Worm (Caenorhabditis elegans) whole organism, late embryonic: ENCODE data around the gene M03F8.7.
A peak's percentile ranks its signal among the peaks of the same experiment; 100 is the strongest.

Experiments used
- C08G9.2 ChIP-seq: sonication (generic microtip); optimal IDR thresholded peaks from 2 replicates; lab custom pipeline; 2016; ENCODE audit warnings: mild to moderate bottlenecking, missing genetic modification characterization, moderate library complexity, missing compliant biosample characterization
- C38D4.7 ChIP-seq: fragments of 200-800 bp; sonication (Bioruptor generic); optimal IDR thresholded peaks from 2 replicates; lab custom pipeline; 2018; ENCODE audit warnings: mild to moderate bottlenecking, missing genetic modification characterization, moderate library complexity, missing compliant biosample characterization
- F13H6.1 ChIP-seq: sonication (generic microtip); optimal IDR thresholded peaks from 2 replicates; lab custom pipeline; 2016; ENCODE audit warnings: missing genetic modification characterization, missing compliant biosample characterization
- ama-1 ChIP-seq: fragments of 150-350 bp; optimal IDR thresholded peaks from 2 replicates; lab custom pipeline; 2014
- ceh-19 ChIP-seq: fragments of 200-800 bp; sonication (Bioruptor generic); optimal IDR thresholded peaks from 2 replicates; lab custom pipeline; 2018; ENCODE audit warnings: mild to moderate bottlenecking, missing genetic modification characterization, missing compliant biosample characterization
- ceh-2 ChIP-seq: sonication (generic microtip); optimal IDR thresholded peaks from 2 replicates; lab custom pipeline; 2016; ENCODE audit warnings: missing genotype, missing genetic modification characterization, missing compliant biosample characterization
- ceh-22 ChIP-seq: sonication (generic microtip); optimal IDR thresholded peaks from 2 replicates; lab custom pipeline; 2017; ENCODE audit warnings: missing biosample characterization, missing genetic modification characterization
- ceh-24 ChIP-seq: sonication (generic microtip); optimal IDR thresholded peaks from 2 replicates; lab custom pipeline; 2016; ENCODE audit warnings: mild to moderate bottlenecking, missing genetic modification characterization, missing compliant biosample characterization
- ceh-30 ChIP-seq: fragments of 150-350 bp; optimal IDR thresholded peaks from 2 replicates; lab custom pipeline; 2014; ENCODE audit warnings: missing biosample characterization, missing genetic modification characterization
- ceh-34 ChIP-seq: sonication (generic microtip); optimal IDR thresholded peaks from 2 replicates; lab custom pipeline; 2016; ENCODE audit warnings: mild to moderate bottlenecking, missing genetic modification characterization, missing compliant biosample characterization
- ceh-6 ChIP-seq: fragments of 200-800 bp; sonication (Bioruptor generic); optimal IDR thresholded peaks from 2 replicates; lab custom pipeline; 2018; ENCODE audit warnings: mild to moderate bottlenecking, missing genetic modification characterization, missing compliant biosample characterization
- dve-1 ChIP-seq: sonication (generic microtip); optimal IDR thresholded peaks from 2 replicates; lab custom pipeline; 2017; ENCODE audit warnings: antibody characterized with exemption, mild to moderate bottlenecking, missing genetic modification characterization, missing compliant biosample characterization
- elt-2 ChIP-seq: sonication (generic microtip); optimal IDR thresholded peaks from 2 replicates; lab custom pipeline; 2016; ENCODE audit warnings: missing genetic modification reagents, missing genetic modification characterization, missing compliant biosample characterization
- elt-4 ChIP-seq: sonication (generic microtip); optimal IDR thresholded peaks from 2 replicates; lab custom pipeline; 2016; ENCODE audit warnings: missing genetic modification characterization, missing compliant biosample characterization
- fax-1 ChIP-seq: sonication (generic microtip); optimal IDR thresholded peaks from 2 replicates; lab custom pipeline; 2016; ENCODE audit warnings: missing genotype, missing genetic modification characterization, missing compliant biosample characterization
- fkh-10 ChIP-seq: fragments of 150-350 bp; optimal IDR thresholded peaks from 2 replicates; lab custom pipeline; 2014; ENCODE audit warnings: missing biosample characterization, missing genetic modification reagents, missing genetic modification characterization
- hlh-13 ChIP-seq: fragments of 200-800 bp; sonication (Bioruptor generic); optimal IDR thresholded peaks from 2 replicates; lab custom pipeline; 2018; ENCODE audit warnings: mild to moderate bottlenecking, missing genetic modification characterization, missing compliant biosample characterization
- hlh-30 ChIP-seq: sonication (generic microtip); optimal IDR thresholded peaks from 2 replicates; lab custom pipeline; 2017; ENCODE audit warnings: antibody characterized with exemption, missing genetic modification characterization, missing compliant biosample characterization; ENCODE audit not compliant: insufficient read depth
- hlh-6 ChIP-seq: sonication (generic microtip); optimal IDR thresholded peaks from 2 replicates; lab custom pipeline; 2016; ENCODE audit warnings: missing genotype, missing genetic modification characterization, missing compliant biosample characterization
- lim-6 ChIP-seq: sonication (generic microtip); optimal IDR thresholded peaks from 2 replicates; lab custom pipeline; 2016; ENCODE audit warnings: missing genetic modification characterization, missing compliant biosample characterization
- mec-3 ChIP-seq: sonication (generic microtip); optimal IDR thresholded peaks from 2 replicates; lab custom pipeline; 2016; ENCODE audit warnings: borderline replicate concordance, missing genetic modification characterization, missing compliant biosample characterization
- nhr-11 ChIP-seq: fragments of 150-350 bp; optimal IDR thresholded peaks from 2 replicates; lab custom pipeline; 2014; ENCODE audit warnings: missing biosample characterization, missing genetic modification characterization
- odd-2 ChIP-seq: sonication (generic microtip); optimal IDR thresholded peaks from 2 replicates; lab custom pipeline; 2017; ENCODE audit warnings: antibody characterized with exemption, mild to moderate bottlenecking, missing genetic modification characterization, missing compliant biosample characterization
- pha-4 ChIP-seq: fragments of 150-350 bp; optimal IDR thresholded peaks from 2 replicates; lab custom pipeline; 2018; ENCODE audit warnings: missing biosample characterization, missing genetic modification reagents, missing genetic modification characterization
- pqm-1 ChIP-seq: sonication (generic microtip); optimal IDR thresholded peaks from 2 replicates; lab custom pipeline; 2016; ENCODE audit warnings: missing genetic modification characterization, missing compliant biosample characterization
- ref-2 ChIP-seq: sonication (generic microtip); optimal IDR thresholded peaks from 2 replicates; lab custom pipeline; 2016; ENCODE audit warnings: missing genetic modification characterization, missing compliant biosample characterization
- rnt-1 ChIP-seq: sonication (generic microtip); optimal IDR thresholded peaks from 2 replicates; lab custom pipeline; 2016; ENCODE audit warnings: missing genetic modification characterization, missing compliant biosample characterization
- sox-2 ChIP-seq: fragments of 200-800 bp; sonication (Bioruptor generic); IDR thresholded peaks from 2 replicates; pipeline ENCODE4 v1.3.6; 2022; ENCODE audit warnings: missing genetic modification reagents, missing genetic modification characterization, missing compliant biosample characterization
- tbx-2 ChIP-seq: sonication (generic microtip); optimal IDR thresholded peaks from 2 replicates; lab custom pipeline; 2016; ENCODE audit warnings: missing genetic modification characterization, missing compliant biosample characterization
- unc-55 ChIP-seq: sonication (generic microtip); optimal IDR thresholded peaks from 2 replicates; lab custom pipeline; 2017; ENCODE audit warnings: missing biosample characterization, missing genetic modification reagents, missing genetic modification characterization
- unc-86 ChIP-seq: sonication (generic microtip); optimal IDR thresholded peaks from 2 replicates; lab custom pipeline; 2016; ENCODE audit warnings: missing genetic modification characterization, missing compliant biosample characterization
- ztf-16 ChIP-seq: sonication (generic microtip); optimal IDR thresholded peaks from 2 replicates; lab custom pipeline; 2017; ENCODE audit warnings: missing genetic modification characterization, missing compliant biosample characterization

Gene M03F8.7

ce11 chrV:5919887-5920286, 16.9 kb upstream of the M03F8.7 start, which contains the start of gene C04E6.12:
C04E6.12 (minus strand) TSS chrV:5919987.
- TF ChIP-seq F13H6.1 (tag; lab: Kevin White, UChicago) = no peak

ce11 chrV:5921761-5922160, 15.0 kb upstream of the M03F8.7 start:
- no peak for TF ChIP-seq rnt-1 (tag; lab: Kevin White, UChicago)
- TF ChIP-seq, all 69 proteins: peak for 0

- TF ChIP-seq ref-2 (tag; lab: Kevin White, UChicago) (no peak), ceh-30 (tag; lab: Kevin White, UChicago) (no peak), elt-4 (tag; lab: Kevin White, UChicago) (no peak), ceh-22 (no peak), odd-2 (tag; lab: Kevin White, UChicago) (no peak), ama-1 (lab: Kevin White, UChicago) (no peak), lim-6 (tag; lab: Kevin White, UChicago) (no peak), ceh-19 (no peak), ceh-34 (tag; lab: Kevin White, UChicago) (no peak), ceh-2 (tag; lab: Kevin White, UChicago) (no peak), unc-86 (tag; lab: Kevin White, UChicago) (no peak), sox-2 (GFP tag; lab: Robert Waterston, UW) (no peak)
Measured at ce11 chrV:5922236-5922635, 14.5 kb upstream of the M03F8.7 start, which contains the start of gene srsx-18. srsx-18 (plus strand) TSS chrV:5922536.

ce11 chrV:5927347-5927746, 9.4 kb upstream of the M03F8.7 start, which contains the start of gene srsx-17:
srsx-17 (plus strand) TSS chrV:5927647.
- TF ChIP-seq C08G9.2 (tag; lab: Kevin White, UChicago) (no peak), ztf-16 (tag; lab: Kevin White, UChicago) (no peak), fkh-10 (GFP tag; lab: Kevin White, UChicago) (no peak), ceh-34 (tag; lab: Kevin White, UChicago) (no peak), elt-4 (tag; lab: Kevin White, UChicago) (no peak), hlh-13 (GFP tag; lab: Kevin White, UChicago) (no peak), hlh-30 (tag; lab: Kevin White, UChicago) (no peak), pha-4 (no peak), ceh-24 (no peak), mec-3 (no peak), unc-55 (GFP tag; lab: Kevin White, UChicago) (no peak)
- TF ChIP-seq, all 69 proteins: peak for 0

- TF ChIP-seq hlh-13 (GFP tag; lab: Kevin White, UChicago) = no peak
- TF ChIP-seq odd-2 (tag; lab: Kevin White, UChicago) = no peak
- no peak for TF ChIP-seq C38D4.7 (GFP tag; lab: Kevin White, UChicago)
- TF ChIP-seq F13H6.1 (tag; lab: Kevin White, UChicago) = no peak
- TF ChIP-seq dve-1 (tag; lab: Kevin White, UChicago) = no peak
- TF ChIP-seq hlh-6 (tag; lab: Kevin White, UChicago) = no peak
- no peak for TF ChIP-seq tbx-2 (tag; lab: Kevin White, UChicago)
- TF ChIP-seq pqm-1 (tag; lab: Kevin White, UChicago) = no peak
- no peak for TF ChIP-seq sox-2 (GFP tag; lab: Robert Waterston, UW)
- no peak for TF ChIP-seq ceh-34 (tag; lab: Kevin White, UChicago)
- no peak for TF ChIP-seq fax-1
- no peak for TF ChIP-seq ceh-6 (GFP tag; lab: Kevin White, UChicago)
Measured at ce11 chrV:5928006-5928405, 8.7 kb upstream of the M03F8.7 start.

ce11 chrV:5930588-5930987, 6.2 kb upstream of the M03F8.7 start, which contains the start of gene galt-1:
galt-1 (plus strand) TSS chrV:5930905.
- TF ChIP-seq nhr-11 (tag; lab: Kevin White, UChicago) (no peak), elt-2 (tag; lab: Kevin White, UChicago) (peak; percentile 55)
